Worm (Caenorhabditis elegans) whole organism, L4 larva: ENCODE data around the gene T07F12.1.

ENCODE experiments used
- D1046.2 ChIP-seq: fragments of 200-800 bp; sonication (Bioruptor generic); IDR thresholded peaks from 2 replicates; pipeline ENCODE4 v1.3.6; 2022; ENCODE audit warnings: missing genetic modification characterization, missing compliant biosample characterization
- R02D3.7 ChIP-seq: fragments of 150-350 bp; sonication (generic microtip); optimal IDR thresholded peaks from 3 replicates; lab custom pipeline; 2014; ENCODE audit warnings: missing biosample characterization, missing genetic modification characterization
- T20F7.1 ChIP-seq: fragments of 200-800 bp; sonication (Bioruptor generic); optimal IDR thresholded peaks from 2 replicates; lab custom pipeline; 2018; ENCODE audit warnings: mild to moderate bottlenecking, missing genetic modification characterization, missing compliant biosample characterization
- ama-1 ChIP-seq: fragments of 150-350 bp; optimal IDR thresholded peaks from 2 replicates; lab custom pipeline; 2014; ENCODE audit warnings: inconsistent platforms, mixed read lengths
- ceh-32 ChIP-seq: sonication (generic microtip); optimal IDR thresholded peaks from 2 replicates; lab custom pipeline; 2016; ENCODE audit warnings: mild to moderate bottlenecking, missing genetic modification characterization, missing compliant biosample characterization; ENCODE audit not compliant: poor library complexity
- ceh-44 ChIP-seq: fragments of 200-800 bp; sonication (Bioruptor generic); IDR thresholded peaks from 2 replicates; pipeline ENCODE4 v1.3.6; 2022; ENCODE audit warnings: missing genetic modification reagents, missing genetic modification characterization, missing compliant biosample characterization
- ceh-82 ChIP-seq: sonication (generic microtip); optimal IDR thresholded peaks from 2 replicates; lab custom pipeline; 2017; ENCODE audit warnings: missing biosample characterization, missing genetic modification characterization
- dmd-6 ChIP-seq: fragments of 200-800 bp; sonication (Bioruptor generic); IDR thresholded peaks from 2 replicates; pipeline ENCODE4 v1.3.6; 2022; ENCODE audit warnings: missing genetic modification reagents, missing genetic modification characterization, missing compliant biosample characterization
- fkh-10 ChIP-seq: fragments of 150-350 bp; optimal IDR thresholded peaks from 2 replicates; lab custom pipeline; 2014; ENCODE audit warnings: missing biosample characterization, missing genetic modification reagents, missing genetic modification characterization
- hlh-30 ChIP-seq: sonication (generic microtip); optimal IDR thresholded peaks from 2 replicates; lab custom pipeline; 2017; ENCODE audit warnings: antibody characterized with exemption, mild to moderate bottlenecking, missing genetic modification characterization, missing compliant biosample characterization; ENCODE audit not compliant: insufficient read depth
- hmg-1.1 ChIP-seq: fragments of 200-800 bp; sonication (Bioruptor generic); IDR thresholded peaks from 2 replicates; pipeline ENCODE4 v1.3.6; 2022; ENCODE audit warnings: missing genetic modification reagents, missing genetic modification characterization, missing compliant biosample characterization
- lim-7 ChIP-seq: fragments of 200-800 bp; sonication (Bioruptor generic); IDR thresholded peaks from 2 replicates; pipeline ENCODE4 v1.3.6; 2022; ENCODE audit warnings: missing genetic modification characterization, missing compliant biosample characterization
- lin-1 ChIP-seq: fragments of 200-800 bp; sonication (Bioruptor generic); IDR thresholded peaks from 2 replicates; pipeline ENCODE4 v1.3.6; 2022; ENCODE audit warnings: missing genetic modification reagents, missing genetic modification characterization, missing compliant biosample characterization
- lin-39 ChIP-seq: fragments of 150-350 bp; optimal IDR thresholded peaks from 2 replicates; lab custom pipeline; 2014; ENCODE audit warnings: missing biosample characterization, missing genetic modification reagents, missing genetic modification characterization
- lsy-2 ChIP-seq, 2 experiments: fragments of 150-350 bp in 1 of 2; sonication (generic microtip) in 1 of 2; optimal IDR thresholded peaks; 2 replicates each; lab custom pipeline; 2014 to 2017; ENCODE audit warnings: missing biosample characterization in 2 of 2, missing genetic modification characterization in 2 of 2
- mes-2 ChIP-seq: sonication (generic microtip); optimal IDR thresholded peaks from 2 replicates; lab custom pipeline; 2016; ENCODE audit warnings: missing genotype, mild to moderate bottlenecking, missing genetic modification characterization, missing compliant biosample characterization; ENCODE audit not compliant: poor library complexity, severe bottlenecking
- mxl-3 ChIP-seq: fragments of 200-800 bp; sonication (Bioruptor generic); optimal IDR thresholded peaks from 2 replicates; lab custom pipeline; 2018; ENCODE audit warnings: mild to moderate bottlenecking, missing genetic modification characterization, missing compliant biosample characterization
- nhr-102 ChIP-seq: sonication (generic microtip); optimal IDR thresholded peaks from 2 replicates; lab custom pipeline; 2016; ENCODE audit warnings: mild to moderate bottlenecking, missing genetic modification characterization, moderate library complexity, missing compliant biosample characterization
- nhr-11 ChIP-seq: fragments of 150-350 bp; optimal IDR thresholded peaks from 2 replicates; lab custom pipeline; 2014; ENCODE audit warnings: missing biosample characterization, missing genetic modification characterization
- nhr-237 ChIP-seq: sonication (generic microtip); optimal IDR thresholded peaks from 2 replicates; lab custom pipeline; 2017; ENCODE audit warnings: missing biosample characterization, missing genetic modification characterization
- nhr-48 ChIP-seq: sonication (generic microtip); optimal IDR thresholded peaks from 2 replicates; lab custom pipeline; 2016; ENCODE audit warnings: mild to moderate bottlenecking, missing genetic modification characterization, missing compliant biosample characterization
- nhr-77 ChIP-seq: fragments of 150-350 bp; optimal IDR thresholded peaks from 2 replicates; lab custom pipeline; 2014; ENCODE audit warnings: missing biosample characterization, missing genetic modification characterization
- php-3 ChIP-seq: fragments of 200-800 bp; sonication (Bioruptor generic); IDR thresholded peaks from 2 replicates; pipeline ENCODE4 v1.3.6; 2022; ENCODE audit warnings: missing genetic modification reagents, missing genetic modification characterization, missing compliant biosample characterization
- saeg-2 ChIP-seq: fragments of 200-800 bp; sonication (Bioruptor generic); IDR thresholded peaks from 2 replicates; pipeline ENCODE4 v1.3.6; 2022; ENCODE audit warnings: missing genetic modification reagents, missing genetic modification characterization, missing compliant biosample characterization
- sdz-12 ChIP-seq: fragments of 200-800 bp; sonication (Bioruptor generic); optimal IDR thresholded peaks from 2 replicates; lab custom pipeline; 2018; ENCODE audit warnings: mild to moderate bottlenecking, missing genetic modification characterization, missing compliant biosample characterization
- snpc-1.2 ChIP-seq: fragments of 200-800 bp; sonication (Bioruptor generic); IDR thresholded peaks from 2 replicates; pipeline ENCODE4 v1.3.6; 2022; ENCODE audit warnings: missing genetic modification reagents, missing genetic modification characterization, missing compliant biosample characterization
- spr-3 ChIP-seq: fragments of 200-800 bp; sonication (Bioruptor generic); optimal IDR thresholded peaks from 2 replicates; lab custom pipeline; 2018; ENCODE audit warnings: mild to moderate bottlenecking, missing genetic modification characterization, missing compliant biosample characterization
- tag-97 ChIP-seq: fragments of 200-800 bp; sonication (Bioruptor generic); IDR thresholded peaks from 2 replicates; pipeline ENCODE4 v1.3.6; 2022; ENCODE audit warnings: missing genetic modification characterization, missing compliant biosample characterization
- tra-1 ChIP-seq: fragments of 200-800 bp; sonication (Bioruptor generic); IDR thresholded peaks from 2 replicates; pipeline ENCODE4 v1.3.6; 2022; ENCODE audit warnings: missing genetic modification reagents, missing genetic modification characterization, missing compliant biosample characterization
- unc-62 ChIP-seq, 3 experiments: fragments of 150-350 bp in 1 of 3; sonication (generic microtip); optimal IDR thresholded peaks in 2 of 3; peaks in 1 of 3; 1 replicate in 1 of 3; 2 replicates in 2 of 3; lab custom pipeline; 2014 to 2017; ENCODE audit warnings: missing biosample characterization in 3 of 3, missing genetic modification characterization in 3 of 3, missing genetic modification reagents in 3 of 3, missing genotype in 1 of 3
- zfp-3 ChIP-seq: fragments of 200-800 bp; sonication (Bioruptor generic); conservative IDR thresholded peaks from 2 replicates; pipeline ENCODE4 v1.3.6; 2022; ENCODE audit warnings: missing genetic modification reagents, missing genetic modification characterization, missing compliant biosample characterization
- zip-11 ChIP-seq: fragments of 200-800 bp; sonication (Bioruptor generic); IDR thresholded peaks from 2 replicates; pipeline ENCODE4 v1.3.6; 2022; ENCODE audit warnings: missing genetic modification characterization, missing compliant biosample characterization
- ztf-7 ChIP-seq: fragments of 150-350 bp; optimal IDR thresholded peaks from 2 replicates; lab custom pipeline; 2014; ENCODE audit warnings: missing biosample characterization, missing genetic modification characterization

The T07F12.1 gene

DNA sequence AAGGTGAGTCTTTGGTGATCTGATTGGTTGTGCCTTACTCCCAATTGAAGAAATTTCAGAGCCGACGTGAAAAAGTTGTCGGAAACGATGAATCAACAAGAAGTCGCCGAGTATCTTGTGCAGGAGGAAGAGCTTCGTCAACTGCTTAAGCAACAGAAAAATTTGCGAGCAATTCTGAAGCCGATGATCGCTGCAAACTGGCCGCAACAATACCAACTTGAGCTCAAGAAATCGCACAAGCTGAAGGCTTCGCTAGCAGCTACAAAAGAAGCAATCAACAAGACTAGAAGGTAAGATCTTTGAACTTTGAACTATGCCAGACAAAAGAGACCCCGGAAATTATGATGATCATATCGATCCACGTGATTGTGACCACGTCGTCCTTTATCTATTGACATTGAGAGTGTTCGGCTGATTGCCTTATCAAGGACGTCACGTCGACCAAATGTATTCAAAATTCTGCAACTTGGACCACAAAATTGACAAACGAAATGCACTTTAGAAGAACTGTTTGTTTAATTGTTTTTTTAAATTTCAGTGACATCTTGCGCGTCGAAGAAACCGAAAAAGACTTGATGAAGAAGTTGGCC, 17.5 kb downstream of the T07F12.1 start (continued):
- TF ChIP-seq unc-62 (GFP tag; optimal IDR thresholded peaks at IDR 0.05 in 1 of 2; lab: Kevin White, UChicago) (peak in 1 of 2 experiments; percentile 22), unc-62 (tag; optimal IDR thresholded peaks at IDR 0.05; lab: Kevin White, UChicago) (no peak), sdz-12 (GFP tag; lab: Kevin White, UChicago) (no peak), zfp-3 (GFP tag; lab: Robert Waterston, UW) (no peak), ceh-32 (tag; lab: Kevin White, UChicago) (no peak), T20F7.1 (GFP tag; lab: Kevin White, UChicago) (no peak), nhr-77 (tag; lab: Kevin White, UChicago) (no peak), zip-11 (no peak), dmd-6 (peak; percentile 28; the same call in 1 of the 2 replicates), nhr-48 (tag; lab: Kevin White, UChicago) (no peak), ama-1 (no peak), D1046.2 (GFP tag; lab: Robert Waterston, UW) (no peak)

DNA sequence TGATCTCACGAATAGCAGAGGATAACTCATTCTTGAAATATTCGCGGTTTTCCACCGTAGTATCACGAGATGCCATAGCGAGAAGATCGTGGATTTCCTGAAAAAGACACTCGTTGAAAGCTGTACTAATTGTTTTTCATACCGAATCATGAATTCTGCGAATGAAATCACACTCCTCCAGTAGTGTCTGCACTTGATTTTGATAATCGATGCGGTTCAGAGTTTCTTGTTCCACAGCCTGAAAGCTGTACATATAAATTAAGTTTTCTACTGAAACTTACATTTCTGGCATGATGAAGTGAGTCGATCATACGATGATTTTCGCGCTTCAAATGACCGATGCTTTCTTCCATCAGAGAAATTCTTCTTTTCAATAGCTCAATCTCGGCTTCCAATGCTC, 20.6 kb downstream of the T07F12.1 start:
- peak in 1 of 2 experiments; percentile 81 for TF ChIP-seq unc-62 (GFP tag; optimal IDR thresholded peaks at IDR 0.05 in 1 of 2; lab: Kevin White, UChicago)
- no peak for TF ChIP-seq unc-62 (tag; optimal IDR thresholded peaks at IDR 0.05; lab: Kevin White, UChicago)
- no peak for TF ChIP-seq ceh-82 (tag; lab: Kevin White, UChicago)

DNA sequence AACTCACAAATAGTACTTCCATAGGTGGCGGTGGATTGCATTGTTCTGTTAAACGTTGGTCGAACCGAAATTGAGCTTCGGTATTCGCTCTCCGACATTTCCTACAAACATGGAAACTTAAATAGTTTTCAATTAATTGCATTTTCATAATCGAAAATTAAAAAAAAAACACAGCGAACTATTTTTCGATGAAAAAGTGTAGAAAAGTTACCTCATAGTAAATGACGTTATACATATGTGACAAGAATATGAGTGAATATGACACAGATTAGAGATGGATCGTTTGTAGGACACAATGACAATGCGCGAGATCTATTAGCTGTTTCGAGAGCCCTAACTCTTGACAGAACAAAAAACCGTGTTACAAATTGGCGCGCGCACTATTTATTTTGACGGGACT, 22.0 kb downstream of the T07F12.1 start, which contains the start of gene ifa-4:
TSS of gene ifa-4 (minus strand) at position 101 of the 400 bp plus-strand sequence.
- no peak for TF ChIP-seq lsy-2 (tag; optimal IDR thresholded peaks at IDR 0.05; lab: Kevin White, UChicago)
- TF ChIP-seq saeg-2 = no peak
- TF ChIP-seq lin-1 (GFP tag; lab: Robert Waterston, UW) = no peak
- TF ChIP-seq hmg-1.1 (GFP tag; lab: Robert Waterston, UW) = no peak
- no peak for TF ChIP-seq ceh-82 (tag; lab: Kevin White, UChicago)
- no peak for TF ChIP-seq spr-3 (GFP tag; lab: Kevin White, UChicago)
- TF ChIP-seq nhr-237 (tag; lab: Kevin White, UChicago) = no peak
- TF ChIP-seq lim-7 (GFP tag; lab: Robert Waterston, UW) = no peak
- TF ChIP-seq R02D3.7 = no peak
- no peak for TF ChIP-seq mes-2 (tag; lab: Kevin White, UChicago)
- TF ChIP-seq fkh-10 (GFP tag; lab: Kevin White, UChicago) = no peak
- no peak for TF ChIP-seq ztf-7 (tag; lab: Kevin White, UChicago)
- no peak for TF ChIP-seq php-3 (GFP tag; lab: Robert Waterston, UW)
- TF ChIP-seq lin-39 = no peak
- TF ChIP-seq zip-11 = no peak
- no peak for TF ChIP-seq mxl-3 (GFP tag; lab: Kevin White, UChicago)
- TF ChIP-seq tag-97 (GFP tag; lab: Robert Waterston, UW) = no peak
- TF ChIP-seq ceh-44 (GFP tag; lab: Robert Waterston, UW) = no peak
- no peak for TF ChIP-seq zfp-3 (GFP tag; lab: Robert Waterston, UW)

DNA sequence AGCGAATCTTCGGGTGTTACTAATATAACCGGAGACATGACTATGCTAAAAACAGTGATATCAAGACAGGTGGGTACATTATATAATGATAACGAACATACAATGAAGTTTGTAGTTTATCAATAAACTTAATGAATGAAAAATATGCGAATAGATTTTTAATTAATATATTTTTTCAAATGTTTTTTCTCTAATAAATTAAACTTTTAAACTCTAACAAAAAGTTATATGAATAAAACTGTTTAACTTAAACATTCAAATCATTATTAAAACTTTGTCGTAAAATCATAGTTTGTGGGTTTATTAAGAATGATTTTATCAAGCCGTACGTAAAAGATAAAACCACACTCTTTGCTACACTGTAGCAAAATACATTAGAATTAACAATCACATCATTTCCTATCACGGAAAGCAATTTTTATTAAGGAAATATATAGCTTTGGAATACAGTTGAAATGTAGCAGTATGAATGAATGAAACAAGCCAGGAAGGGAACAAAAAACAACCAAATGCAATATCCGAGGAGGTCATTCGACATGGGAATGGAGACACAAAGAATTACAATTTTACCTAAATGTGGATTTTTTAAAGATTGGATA, 27.2 kb downstream of the T07F12.1 start, which contains the start of gene K05B2.4:
TSS of gene K05B2.4 (minus strand) at position 51 of the 599 bp plus-strand sequence.
- TF ChIP-seq tag-97 (GFP tag; lab: Robert Waterston, UW) (no peak), lim-7 (GFP tag; lab: Robert Waterston, UW) (no peak), snpc-1.2 (GFP tag; lab: Robert Waterston, UW) (no peak), dmd-6 (no peak), tra-1 (no peak), nhr-11 (tag; lab: Kevin White, UChicago) (no peak), nhr-102 (tag; lab: Kevin White, UChicago) (no peak), hlh-30 (tag; lab: Kevin White, UChicago) (no peak)
- TF ChIP-seq, all 104 proteins: peak for 0
